Fruit fly (Drosophila melanogaster): ENCODE results near the gene Kap-alpha3.

The Kap-alpha3 gene

dm6 chr3R:9559413-9560014 lies 18.0 kb downstream of the Kap-alpha3 start, which contains the start of the genes AP-1mu and MBD-like (continued):
- TF ChIP-seq CG12071 (GFP tag; optimal IDR thresholded peaks at IDR 0.05) (no peak), Eip74EF (GFP tag; optimal IDR thresholded peaks at IDR 0.05) (no peak), CG11085 (GFP tag; IDR thresholded peaks at IDR 0.05) (no peak), CG11398 (GFP tag; optimal IDR thresholded peaks at IDR 0.05) (peak; percentile 34), CG13775 (GFP tag; optimal IDR thresholded peaks at IDR 0.05) (peak; percentile 79), CG31365 (tag; optimal IDR thresholded peaks at IDR 0.05) (no peak), CG16863 (GFP tag; optimal IDR thresholded peaks at IDR 0.05) (peak; percentile 45), Hr3 (GFP tag; optimal IDR thresholded peaks at IDR 0.05) (peak; percentile 66), bigmax (GFP tag; optimal IDR thresholded peaks at IDR 0.05) (no peak), CG4404 (GFP tag; IDR thresholded peaks at IDR 0.05) (peak; percentile 73), CG2199 (GFP tag; IDR thresholded peaks at IDR 0.05) (no peak), CG33557 (GFP tag; optimal IDR thresholded peaks at IDR 0.05) (peak; percentile 53), sr (GFP tag; IDR thresholded peaks at IDR 0.05) (no peak), CG5180 (GFP tag; optimal IDR thresholded peaks at IDR 0.05) (no peak), CG10979 (tag; optimal IDR thresholded peaks at IDR 0.05) (peak; percentile 45), slbo (GFP tag; IDR thresholded peaks at IDR 0.05) (peak; percentile 80), CG3065 (GFP tag; optimal IDR thresholded peaks at IDR 0.05) (no peak), ac (GFP tag; optimal IDR thresholded peaks at IDR 0.05) (no peak), CG3281 (GFP tag; optimal IDR thresholded peaks at IDR 0.05) (peak; percentile 47), CG9876 (GFP tag; optimal IDR thresholded peaks at IDR 0.05) (no peak), CG10959 (GFP tag; IDR thresholded peaks at IDR 0.05) (no peak), CG17328 (GFP tag; IDR thresholded peaks at IDR 0.05) (no peak), Ets65A (GFP tag) (peak; percentile 95), CG8765 (GFP tag; IDR thresholded peaks at IDR 0.05) (peak; percentile 43; the same call in 1 of the 2 replicates), CG17186 (GFP tag; optimal IDR thresholded peaks at IDR 0.05) (peak; percentile 77), Doc2 (GFP tag; IDR thresholded peaks at IDR 0.05) (no peak), D19B (GFP tag; optimal IDR thresholded peaks at IDR 0.05) (no peak), CG12299 (tag; optimal IDR thresholded peaks at IDR 0.05) (peak; percentile 29), HLHmδ (GFP tag; optimal IDR thresholded peaks at IDR 0.05) (no peak), unc-4 (GFP tag; IDR thresholded peaks at IDR 0.05; ENCODE audit: partially characterized antibody) (no peak), tin (GFP tag; optimal IDR thresholded peaks at IDR 0.05) (peak; percentile 63), pho (GFP tag; optimal IDR thresholded peaks at IDR 0.05) (peak; percentile 68), CG6791 (GFP tag; IDR thresholded peaks at IDR 0.05; ENCODE audit: partially characterized antibody) (no peak), Dp (GFP tag; optimal IDR thresholded peaks at IDR 0.05) (peak; percentile 28), mirr (GFP tag; optimal IDR thresholded peaks at IDR 0.05) (no peak), pnt (GFP tag; optimal IDR thresholded peaks at IDR 0.05) (peak; percentile 50), CG11695 (GFP tag; IDR thresholded peaks at IDR 0.05) (no peak), GATAe (GFP tag; conservative IDR thresholded peaks at IDR 0.05) (peak; percentile 45; the same call in 1 of the 2 replicates), trem (tag; optimal IDR thresholded peaks at IDR 0.05) (peak; percentile 80), CG32532 (GFP tag; IDR thresholded peaks at IDR 0.05) (peak; percentile 62), btn (GFP tag; optimal IDR thresholded peaks at IDR 0.05) (no peak), H2.0 (GFP tag; IDR thresholded peaks at IDR 0.05) (peak; percentile 47; the same call in 1 of the 2 replicates), CG31388 (GFP tag; optimal IDR thresholded peaks at IDR 0.05) (peak; percentile 2), Dll (GFP tag; IDR thresholded peaks at IDR 0.05; ENCODE audit: partially characterized antibody) (peak; percentile 61; the same call in 1 of the 4 replicates), Bdp1 (GFP tag; optimal IDR thresholded peaks at IDR 0.05) (peak; percentile 64), PHDP (tag; optimal IDR thresholded peaks at IDR 0.05) (peak; percentile 55), ham (GFP tag; IDR thresholded peaks at IDR 0.05) (no peak), scrt (GFP tag; optimal IDR thresholded peaks at IDR 0.05) (no peak), Rfx (GFP tag; IDR thresholded peaks at IDR 0.05) (peak; percentile 76), CG13123 (GFP tag; optimal IDR thresholded peaks at IDR 0.05) (peak; percentile 64)

Measured in whole organism, embryonic.